Worm (Caenorhabditis elegans): ENCODE data around the gene kqt-3.

- no peak for TF ChIP-seq che-1 (tag; optimal IDR thresholded peaks at IDR 0.05)
- TF ChIP-seq fkh-10 (GFP tag; optimal IDR thresholded peaks at IDR 0.05), result no peak
- no peak for TF ChIP-seq nhr-11 (tag; optimal IDR thresholded peaks at IDR 0.05)
- TF ChIP-seq ceh-14 (tag; optimal IDR thresholded peaks at IDR 0.05), result no peak
- TF ChIP-seq C08G9.2 (tag; optimal IDR thresholded peaks at IDR 0.05), result no peak
- no peak for TF ChIP-seq rnt-1 (tag; optimal IDR thresholded peaks at IDR 0.05)
- no peak for TF ChIP-seq hlh-30 (tag; optimal IDR thresholded peaks at IDR 0.05; ENCODE audit: insufficient read depth)
Observed at ce11 chrII:13694712-13695111, 1.4 kb upstream of the kqt-3 start, which contains the start of gene rpoa-1.

All from whole organism, late embryonic.